Worm (Caenorhabditis elegans): Measurements from ENCODE around the gene F49E2.5.

DNA sequence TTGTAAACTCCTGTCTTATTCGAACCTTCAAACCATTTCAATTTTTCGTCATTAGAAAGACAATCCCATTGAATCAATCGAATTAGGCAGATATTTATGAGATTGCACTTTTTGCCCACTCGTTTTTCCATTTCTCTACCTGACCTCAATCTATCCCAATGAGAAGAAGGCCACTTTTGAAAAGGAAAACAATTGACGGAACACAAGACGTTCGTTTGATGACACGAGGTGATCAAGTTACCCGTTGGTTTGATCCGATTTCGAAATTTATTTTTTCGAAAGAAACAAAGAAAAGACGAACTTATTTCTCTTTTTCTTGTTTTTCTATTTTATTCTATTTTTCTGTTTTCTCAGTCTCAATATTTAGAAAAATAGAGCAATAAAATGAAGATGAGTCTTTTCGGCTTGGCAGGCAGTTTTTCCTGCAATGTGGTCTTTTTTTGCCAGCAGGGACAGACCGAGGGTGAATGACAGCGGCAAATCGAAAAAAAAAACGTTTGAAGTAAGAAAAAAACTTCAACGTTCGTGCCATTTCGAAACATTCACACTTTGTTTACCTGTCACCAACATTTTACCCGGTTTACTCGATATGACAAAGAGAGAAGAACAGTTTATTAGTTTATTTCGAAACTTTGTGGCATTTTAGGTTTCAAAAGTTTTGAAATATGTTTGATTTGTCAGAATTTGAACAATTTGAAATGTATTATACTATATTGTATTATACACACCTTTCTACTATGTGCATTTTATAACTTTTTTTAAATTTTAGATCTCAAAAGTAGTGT is 4.8 kb downstream of the F49E2.5 start:
- TF ChIP-seq fkh-10 (GFP tag; optimal IDR thresholded peaks at IDR 0.05) (no peak), lin-38 (GFP tag; IDR thresholded peaks at IDR 0.05) (no peak), ztf-7 (tag; optimal IDR thresholded peaks at IDR 0.05) (no peak), mep-1 (tag; optimal IDR thresholded peaks at IDR 0.05) (no peak), pqm-1 (tag; optimal IDR thresholded peaks at IDR 0.05) (no peak), aha-1 (tag) (peak; percentile 80), egl-27 (tag; optimal IDR thresholded peaks at IDR 0.05) (no peak), ztf-11 (tag; optimal IDR thresholded peaks at IDR 0.05) (no peak)

Measured in whole organism, L4 larva.